Fruit fly (Drosophila melanogaster) Kc167 (cell line): ENCODE measurements around the gene CG13287.

Experiments used
- h ChIP-seq: fragments of >200 bp; optimal IDR thresholded peaks from 3 replicates; lab custom pipeline; 2018; ENCODE audit warnings: missing external identifiers
- psq ChIP-seq: fragments of >200 bp; optimal IDR thresholded peaks from 2 replicates; lab custom pipeline; 2017; ENCODE audit warnings: missing external identifiers
- ttk ChIP-seq: sonication (Bioruptor generic); optimal IDR thresholded peaks from 2 replicates; lab custom pipeline; 2017; ENCODE audit warnings: missing external identifiers

DNA sequence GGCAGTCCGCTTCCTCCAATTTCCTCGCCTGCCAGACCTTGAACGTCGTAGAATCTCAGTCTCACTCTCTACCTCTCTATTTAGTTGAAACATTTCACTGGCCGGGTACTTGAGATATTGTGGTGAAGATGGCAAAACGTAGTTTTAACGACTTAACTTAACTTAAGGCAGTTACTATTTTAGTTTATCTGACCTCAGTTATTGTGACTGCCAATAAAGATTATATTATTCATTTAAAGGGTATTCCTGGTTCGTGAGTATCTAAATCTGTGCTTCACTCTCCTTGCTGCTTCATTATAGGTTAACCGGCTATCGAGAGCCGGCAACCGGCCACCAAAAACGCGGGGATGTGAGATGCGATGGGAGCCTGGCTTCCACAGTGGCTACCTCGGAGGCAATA, 27.0 kb upstream of the CG13287 start:
- no peak for TF ChIP-seq ttk (lab: Kevin White, UChicago)
- no peak for TF ChIP-seq psq (lab: Kevin White, UChicago)
- TF ChIP-seq h (lab: Kevin White, UChicago) = no peak
